Fruit fly (Drosophila melanogaster): ENCODE data around the gene Ldh.

The Ldh gene

DNA sequence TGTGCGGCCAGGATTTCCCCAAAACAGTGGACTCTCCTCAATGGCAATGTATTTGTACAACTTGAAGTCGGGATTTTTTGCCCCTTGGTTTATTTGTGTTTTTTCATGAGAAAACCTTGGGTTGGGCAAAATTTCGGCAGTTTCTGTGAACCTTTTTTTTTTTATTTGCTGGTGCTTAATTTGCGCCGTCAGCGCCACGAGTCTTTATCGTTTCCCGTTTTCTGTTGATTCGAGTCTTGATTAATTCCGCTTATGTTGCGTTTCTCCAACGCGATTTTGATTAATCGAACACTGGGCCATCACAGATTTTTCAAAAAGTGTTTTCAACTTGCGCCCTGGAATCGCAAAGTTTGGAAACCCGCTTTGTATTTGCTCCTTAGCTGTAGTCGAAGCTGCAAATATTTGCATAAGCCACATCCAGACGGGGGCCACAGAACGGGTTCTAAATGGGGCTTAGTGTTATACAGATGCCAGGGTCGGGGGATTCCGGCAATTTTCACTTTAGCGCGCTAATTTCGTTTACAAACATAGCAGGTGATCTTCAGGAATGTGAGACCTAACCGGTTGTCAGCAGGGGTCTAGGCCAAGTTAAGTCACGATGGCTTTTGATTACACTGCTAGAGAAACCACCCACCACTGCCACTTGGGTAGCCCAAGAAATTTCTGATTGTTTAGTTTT, 7.9 kb downstream of the Ldh start:
- TF ChIP-seq CG8301 (tag; optimal IDR thresholded peaks at IDR 0.05) (peak; percentile 7), Pif1A (GFP tag; optimal IDR thresholded peaks at IDR 0.05) (no peak), D1 (tag; optimal IDR thresholded peaks at IDR 0.05) (no peak), CG14655 (GFP tag; optimal IDR thresholded peaks at IDR 0.05) (no peak), CG32121 (GFP tag; IDR thresholded peaks at IDR 0.05) (no peak), Snoo (tag; optimal IDR thresholded peaks at IDR 0.05) (no peak), EcR (GFP tag; optimal IDR thresholded peaks at IDR 0.05) (no peak)

DNA sequence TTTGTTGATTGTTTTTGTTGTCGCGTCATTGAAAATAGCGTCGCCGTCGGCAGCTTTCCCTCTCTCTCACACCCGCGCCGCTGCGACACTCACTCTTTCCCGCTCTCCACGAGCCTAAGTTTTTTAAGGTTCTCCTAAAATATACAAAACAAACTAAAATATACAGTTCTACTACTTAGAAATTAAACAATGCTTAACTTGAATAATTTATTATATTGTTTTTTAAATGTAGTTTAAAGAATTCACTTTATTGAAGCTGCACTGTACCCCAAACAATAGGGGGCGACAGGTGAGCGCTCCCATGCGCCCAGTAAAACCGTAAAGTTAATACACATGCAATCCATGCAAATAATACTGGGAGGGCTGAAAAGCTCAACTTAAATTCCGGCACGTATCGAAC, 8.8 kb downstream of the Ldh start:
- no peak for TF ChIP-seq Pif1A (GFP tag; optimal IDR thresholded peaks at IDR 0.05)
- no peak for TF ChIP-seq Snoo (tag; optimal IDR thresholded peaks at IDR 0.05)
- TF ChIP-seq CG9948 (tag; optimal IDR thresholded peaks at IDR 0.05): no peak
- TF ChIP-seq CG32121 (GFP tag; IDR thresholded peaks at IDR 0.05): no peak
- TF ChIP-seq Ets98B (GFP tag; IDR thresholded peaks at IDR 0.05): no peak
- TF ChIP-seq CG34367 (tag; optimal IDR thresholded peaks at IDR 0.05): no peak
- no peak for TF ChIP-seq EcR (GFP tag; optimal IDR thresholded peaks at IDR 0.05)
- TF ChIP-seq CG8301 (tag; optimal IDR thresholded peaks at IDR 0.05): no peak
- no peak for TF ChIP-seq D1 (tag; optimal IDR thresholded peaks at IDR 0.05)
- no peak for TF ChIP-seq CG10348 (GFP tag; IDR thresholded peaks at IDR 0.05)
- TF ChIP-seq gl (tag; optimal IDR thresholded peaks at IDR 0.05): no peak

DNA sequence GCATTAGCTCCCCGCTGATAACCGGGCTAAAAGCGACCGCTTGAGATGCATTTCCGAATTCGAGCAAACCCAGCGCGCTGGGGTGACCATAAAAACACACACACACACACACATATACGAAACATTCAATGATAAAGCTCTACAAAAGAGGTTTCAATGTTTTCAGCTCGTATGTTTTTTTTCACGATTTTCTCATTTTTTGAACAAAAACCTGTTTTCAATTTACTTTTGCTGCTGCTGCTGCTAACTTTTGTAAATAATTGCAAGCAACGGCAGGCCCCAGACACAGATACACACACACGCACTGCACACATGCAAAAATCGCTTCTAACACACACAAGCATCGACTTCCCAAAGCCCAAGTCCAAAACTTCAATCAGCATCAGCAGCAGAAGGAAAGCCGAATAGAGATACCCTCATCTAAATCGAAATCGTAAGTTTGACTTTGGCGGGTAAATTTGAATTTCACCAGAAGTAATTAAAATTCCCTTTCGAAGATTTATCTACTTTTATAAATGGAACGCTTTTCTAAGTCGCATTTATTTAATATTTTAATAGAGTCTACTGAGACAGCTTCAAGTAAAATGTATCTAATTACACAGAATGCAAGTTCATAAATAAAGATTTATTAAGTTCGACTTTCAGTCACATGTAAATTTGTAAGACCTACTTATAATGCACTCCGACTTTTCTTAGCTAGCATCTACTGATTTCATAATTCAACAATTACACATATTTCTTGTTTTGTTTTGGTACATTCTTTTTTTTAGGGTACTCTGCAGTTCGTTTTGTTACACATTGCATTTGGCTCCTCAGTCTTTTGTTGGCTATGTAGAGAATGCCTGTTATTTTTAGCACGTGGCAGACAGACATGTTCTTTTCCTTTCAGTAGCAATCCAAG, 13.1 kb downstream of the Ldh start:
- TF ChIP-seq gl (tag; optimal IDR thresholded peaks at IDR 0.05): no peak
- TF ChIP-seq CG13204 (GFP tag; optimal IDR thresholded peaks at IDR 0.05): peak; percentile 37
- TF ChIP-seq Pif1A (GFP tag; optimal IDR thresholded peaks at IDR 0.05): peak; percentile 4
- TF ChIP-seq CG32121 (GFP tag; IDR thresholded peaks at IDR 0.05): peak; percentile 56; the same call in 1 of the 2 replicates
- TF ChIP-seq EcR (GFP tag; optimal IDR thresholded peaks at IDR 0.05): no peak
- TF ChIP-seq CG14655 (GFP tag; optimal IDR thresholded peaks at IDR 0.05): peak; percentile 39
- TF ChIP-seq CG34367 (tag; optimal IDR thresholded peaks at IDR 0.05): no peak
- TF ChIP-seq Ets98B (GFP tag; IDR thresholded peaks at IDR 0.05): peak; percentile 68
- TF ChIP-seq CG9948 (tag; optimal IDR thresholded peaks at IDR 0.05): peak; percentile 2
- peak; percentile 58; the same call in 2 of the 3 replicates for TF ChIP-seq CG4496 (GFP tag; IDR thresholded peaks at IDR 0.05)
- TF ChIP-seq CG12605 (GFP tag; IDR thresholded peaks at IDR 0.05): peak; percentile 71
- no peak for TF ChIP-seq CG8159 (tag; optimal IDR thresholded peaks at IDR 0.05)
- peak; percentile 63; the same call in 2 of the 3 replicates for TF ChIP-seq fd96Ca (GFP tag; IDR thresholded peaks at IDR 0.05)

DNA sequence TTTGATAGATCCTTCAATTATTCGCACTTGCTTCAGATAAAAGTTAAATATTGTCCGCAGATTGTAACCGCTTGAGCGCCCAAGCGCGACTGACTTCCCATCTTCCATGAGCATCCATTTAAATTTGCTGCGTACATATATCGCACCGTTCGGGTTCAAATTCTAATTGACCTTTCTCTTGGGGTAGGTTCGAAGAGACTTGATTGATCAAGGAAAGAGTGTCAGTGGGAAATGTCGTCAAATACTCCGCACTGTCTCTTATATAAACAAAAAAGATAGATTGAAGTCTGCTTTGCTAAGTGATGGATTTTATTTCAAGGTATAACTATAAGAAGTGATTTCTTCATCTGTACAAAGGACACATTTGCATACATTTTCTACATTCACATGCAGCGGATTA, 16.8 kb downstream of the Ldh start, which contains the start of gene Mdr65:
Gene Mdr65, minus strand, starts transcription at position 101 of the 400 bp plus-strand sequence.
- TF ChIP-seq Snoo (tag; optimal IDR thresholded peaks at IDR 0.05): no peak
- no peak for TF ChIP-seq CG8159 (tag; optimal IDR thresholded peaks at IDR 0.05)
- TF ChIP-seq fd96Ca (GFP tag; IDR thresholded peaks at IDR 0.05): no peak
- no peak for TF ChIP-seq CG32121 (GFP tag; IDR thresholded peaks at IDR 0.05)
- no peak for TF ChIP-seq rn (GFP tag; IDR thresholded peaks at IDR 0.05)
- no peak for TF ChIP-seq CG15710 (tag; optimal IDR thresholded peaks at IDR 0.05)
- TF ChIP-seq D1 (tag; optimal IDR thresholded peaks at IDR 0.05): no peak
- TF ChIP-seq CG4496 (GFP tag; IDR thresholded peaks at IDR 0.05): no peak
- TF ChIP-seq CG17806 (tag; optimal IDR thresholded peaks at IDR 0.05): no peak
- TF ChIP-seq gl (tag; optimal IDR thresholded peaks at IDR 0.05): no peak
- TF ChIP-seq CG10348 (GFP tag; IDR thresholded peaks at IDR 0.05): no peak
- no peak for TF ChIP-seq Pif1B (GFP tag; optimal IDR thresholded peaks at IDR 0.05)
- TF ChIP-seq CG13204 (GFP tag; optimal IDR thresholded peaks at IDR 0.05): no peak
- TF ChIP-seq Pif1A (GFP tag; optimal IDR thresholded peaks at IDR 0.05): no peak
- no peak for TF ChIP-seq Ets98B (GFP tag; IDR thresholded peaks at IDR 0.05)
- no peak for TF ChIP-seq CG34367 (tag; optimal IDR thresholded peaks at IDR 0.05)
- no peak for TF ChIP-seq CG8301 (tag; optimal IDR thresholded peaks at IDR 0.05)
- no peak for TF ChIP-seq CG14655 (GFP tag; optimal IDR thresholded peaks at IDR 0.05)

DNA sequence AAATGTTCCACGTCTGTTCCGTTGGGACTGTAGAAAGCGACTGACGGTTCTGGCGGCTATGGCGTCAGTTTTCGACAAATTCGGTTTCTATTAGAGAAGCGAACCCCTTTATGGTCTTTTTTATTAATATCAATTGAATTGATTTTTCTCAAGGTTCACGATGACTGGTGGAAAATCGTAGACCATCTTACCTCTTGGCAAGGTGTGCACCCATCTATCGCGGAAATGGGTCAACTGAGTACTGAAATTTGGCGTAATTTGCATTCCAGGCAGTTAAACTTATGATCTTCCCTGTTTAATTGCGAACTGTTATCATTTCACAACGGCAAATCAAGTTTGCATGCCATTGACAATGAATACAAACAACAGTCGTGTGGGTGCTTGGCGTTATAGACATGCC, 22.5 kb downstream of the Ldh start, which contains the start of gene CG10226:
Gene CG10226, minus strand, starts transcription at position 101 of the 400 bp plus-strand sequence.
- no peak for TF ChIP-seq Ets98B (GFP tag; IDR thresholded peaks at IDR 0.05)

DNA sequence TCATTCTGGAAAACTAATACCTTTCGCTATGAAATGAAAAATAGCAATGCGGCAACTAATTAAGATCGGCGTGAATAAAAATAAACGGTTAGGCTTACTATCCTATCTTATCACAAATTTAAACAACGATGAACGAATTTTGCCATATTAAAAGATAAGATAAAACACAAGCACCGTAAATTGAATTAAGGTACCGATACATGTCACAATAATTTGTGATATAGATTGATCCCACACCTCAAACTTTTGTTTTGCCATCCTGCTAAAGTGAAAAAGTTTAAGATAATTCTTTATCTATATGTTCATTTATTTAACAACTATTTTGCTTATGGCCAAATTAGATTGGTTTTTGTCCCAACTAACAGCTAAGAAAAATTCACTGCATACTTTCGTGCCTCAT, 28.5 kb downstream of the Ldh start, which contains the start of gene CG42714:
Gene CG42714, minus strand, starts transcription at position 22 of the 400 bp plus-strand sequence.
- TF ChIP-seq CG8301 (tag; optimal IDR thresholded peaks at IDR 0.05) (no peak), CG4496 (GFP tag; IDR thresholded peaks at IDR 0.05) (no peak), CG32121 (GFP tag; IDR thresholded peaks at IDR 0.05) (no peak), EcR (GFP tag; optimal IDR thresholded peaks at IDR 0.05) (no peak), CG15710 (tag; optimal IDR thresholded peaks at IDR 0.05) (no peak), Snoo (tag; optimal IDR thresholded peaks at IDR 0.05) (no peak), CG9948 (tag; optimal IDR thresholded peaks at IDR 0.05) (no peak), gl (tag; optimal IDR thresholded peaks at IDR 0.05) (no peak), CG14655 (GFP tag; optimal IDR thresholded peaks at IDR 0.05) (no peak), fd96Ca (GFP tag; IDR thresholded peaks at IDR 0.05) (no peak), CG17806 (tag; optimal IDR thresholded peaks at IDR 0.05) (no peak), CG8159 (tag; optimal IDR thresholded peaks at IDR 0.05) (no peak), CG34367 (tag; optimal IDR thresholded peaks at IDR 0.05) (no peak), Ets98B (GFP tag; IDR thresholded peaks at IDR 0.05) (no peak), Pif1B (GFP tag; optimal IDR thresholded peaks at IDR 0.05) (no peak), CG12605 (GFP tag; IDR thresholded peaks at IDR 0.05) (no peak)
